Fruit fly (Drosophila melanogaster): ENCODE data around the gene CheB38b.

DNA sequence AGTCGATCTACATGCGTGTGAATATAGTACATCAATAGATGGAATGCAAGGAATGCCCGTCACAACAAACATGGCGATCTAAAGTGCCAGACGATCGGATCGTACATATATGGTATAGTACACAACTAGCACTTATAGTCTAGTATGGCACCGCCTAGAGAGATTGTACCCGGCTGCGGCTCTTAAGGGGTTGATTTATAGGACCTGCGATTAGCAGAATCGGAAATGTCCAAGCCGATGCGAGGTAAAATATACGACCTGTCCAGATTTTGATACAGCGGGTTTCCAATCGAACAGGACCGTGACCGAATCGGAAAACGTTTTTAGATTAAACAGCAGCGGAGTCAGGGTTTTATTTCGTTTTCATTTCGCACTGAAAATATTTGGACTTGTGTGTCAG is 33.2 kb downstream of the CheB38b start:
- TF ChIP-seq CG9948 (tag; optimal IDR thresholded peaks at IDR 0.05) (no peak), CG13204 (GFP tag; optimal IDR thresholded peaks at IDR 0.05) (no peak), fd96Ca (GFP tag; IDR thresholded peaks at IDR 0.05) (no peak), CG32121 (GFP tag; IDR thresholded peaks at IDR 0.05) (no peak), CG10348 (GFP tag; IDR thresholded peaks at IDR 0.05) (no peak), D1 (tag; optimal IDR thresholded peaks at IDR 0.05) (no peak), CG12605 (GFP tag; IDR thresholded peaks at IDR 0.05) (no peak), Pif1B (GFP tag; optimal IDR thresholded peaks at IDR 0.05) (no peak), rn (GFP tag; IDR thresholded peaks at IDR 0.05) (no peak), CG4496 (GFP tag; IDR thresholded peaks at IDR 0.05) (no peak), EcR (GFP tag; optimal IDR thresholded peaks at IDR 0.05) (no peak), CG34367 (tag; optimal IDR thresholded peaks at IDR 0.05) (no peak), Pif1A (GFP tag; optimal IDR thresholded peaks at IDR 0.05) (no peak), gl (tag; optimal IDR thresholded peaks at IDR 0.05) (no peak)

Measured in whole organism, pupa.